Worm (Caenorhabditis elegans): ENCODE results near the gene F42A9.17.

DNA sequence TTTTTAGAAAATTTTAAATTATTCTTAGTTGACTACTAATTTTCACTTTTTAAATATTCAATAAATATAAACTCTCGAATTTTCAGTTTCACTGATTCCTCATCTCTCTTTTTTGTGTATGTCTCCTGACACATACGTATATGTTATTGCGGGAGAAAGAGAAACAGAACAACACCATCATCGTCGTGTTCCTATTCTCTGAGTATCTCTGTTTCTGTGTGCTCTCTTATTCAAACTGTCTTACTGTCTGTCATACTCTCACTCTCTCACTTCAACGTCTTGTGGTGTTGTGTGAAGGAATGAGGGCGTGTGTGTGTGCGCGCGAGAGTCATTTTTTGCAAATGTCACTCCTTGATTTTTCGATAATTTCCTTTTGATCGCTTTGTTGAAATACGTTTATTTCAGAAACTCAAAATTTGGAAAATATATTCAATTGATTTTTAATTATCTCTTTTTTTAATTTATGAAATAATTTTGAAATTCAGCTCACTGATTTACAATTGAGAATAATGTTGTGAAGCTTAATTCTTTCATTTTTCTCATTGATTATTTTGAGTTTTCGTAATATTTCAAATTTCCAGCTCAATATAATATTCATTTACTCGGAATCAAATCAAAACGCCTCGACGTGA is 8.5 kb upstream of the F42A9.17 start, which contains the start of gene lin-49:
- peak; percentile 80 for TF ChIP-seq nfya-1 (tag; optimal IDR thresholded peaks at IDR 0.05; ENCODE audit: insufficient read depth)
- peak; percentile 16 for TF ChIP-seq nhr-11 (tag; optimal IDR thresholded peaks at IDR 0.05)
- TF ChIP-seq ama-1 (optimal IDR thresholded peaks at IDR 0.05) = no peak
- TF ChIP-seq zag-1 (tag; optimal IDR thresholded peaks at IDR 0.05) = no peak
- TF ChIP-seq nhr-28 (tag; optimal IDR thresholded peaks at IDR 0.05) = no peak
- peak; percentile 30 for TF ChIP-seq jun-1 (tag; optimal IDR thresholded peaks at IDR 0.05)
- TF ChIP-seq lin-39 (tag; optimal IDR thresholded peaks at IDR 0.05) = peak; percentile 27
- TF ChIP-seq aly-2 (tag; optimal IDR thresholded peaks at IDR 0.05) = no peak
- TF ChIP-seq nhr-23 (tag; optimal IDR thresholded peaks at IDR 0.05) = peak; percentile 79
- no peak for TF ChIP-seq nhr-76 (tag; optimal IDR thresholded peaks at IDR 0.05)
- TF ChIP-seq pqm-1 (tag; optimal IDR thresholded peaks at IDR 0.05) = peak; percentile 35
- peak; percentile 56 for TF ChIP-seq snpc-4 (tag; optimal IDR thresholded peaks at IDR 0.05)
- TF ChIP-seq skn-1 (tag; optimal IDR thresholded peaks at IDR 0.05) = peak; percentile 41

All from whole organism, L3 larva.